Worm (Caenorhabditis elegans) whole organism, L2 larva: ENCODE measurements around the gene F27E5.5.

ENCODE experiments used
- ama-1 ChIP-seq: fragments of 150-350 bp; optimal IDR thresholded peaks from 2 replicates; lab custom pipeline; 2018; ENCODE audit warnings: inconsistent platforms
- dmd-4 ChIP-seq: sonication (generic microtip); optimal IDR thresholded peaks from 2 replicates; lab custom pipeline; 2017; ENCODE audit warnings: missing biosample characterization, missing genetic modification characterization
- fos-1 ChIP-seq: fragments of 150-350 bp; optimal IDR thresholded peaks from 2 replicates; lab custom pipeline; 2014; ENCODE audit warnings: missing biosample characterization, missing genetic modification characterization
- nhr-129 ChIP-seq: fragments of 150-350 bp; optimal IDR thresholded peaks from 2 replicates; lab custom pipeline; 2014; ENCODE audit warnings: missing biosample characterization, missing genetic modification characterization
- nhr-237 ChIP-seq: fragments of 150-350 bp; optimal IDR thresholded peaks from 2 replicates; lab custom pipeline; 2014; ENCODE audit warnings: missing biosample characterization, missing genetic modification characterization
- skn-1 ChIP-seq: sonication (generic microtip); optimal IDR thresholded peaks from 2 replicates; lab custom pipeline; 2017; ENCODE audit warnings: missing biosample characterization, missing genetic modification characterization

- TF ChIP-seq ama-1 (lab: Kevin White, UChicago), result no peak
- no peak for TF ChIP-seq skn-1 (tag; lab: Kevin White, UChicago)
- TF ChIP-seq dmd-4 (tag; lab: Kevin White, UChicago), result no peak
- TF ChIP-seq nhr-237 (tag; lab: Kevin White, UChicago), result no peak
- TF ChIP-seq fos-1, result peak; percentile 100
- TF ChIP-seq nhr-129 (tag; lab: Kevin White, UChicago), result no peak
Observed at ce11 chrII:10134285-10134995, 2.8 kb upstream of the F27E5.5 start, which contains the start of gene F27E5.9.
